Worm (Caenorhabditis elegans): ENCODE data around the gene xol-1.

xol-1 gene

ce11 chrX:8089266-8089909 is 48.3 kb downstream of the xol-1 start (continued):
- no peak for TF ChIP-seq elt-3 (tag; optimal IDR thresholded peaks at IDR 0.05)
- TF ChIP-seq ceh-82 (tag; optimal IDR thresholded peaks at IDR 0.05), result no peak
- TF ChIP-seq nhr-67 (tag; optimal IDR thresholded peaks at IDR 0.05), result no peak
- TF ChIP-seq nhr-28 (tag; optimal IDR thresholded peaks at IDR 0.05), result no peak
- TF ChIP-seq fkh-10 (GFP tag; optimal IDR thresholded peaks at IDR 0.05), result no peak
- TF ChIP-seq jun-1 (tag; optimal IDR thresholded peaks at IDR 0.05), result peak; percentile 11
- no peak for TF ChIP-seq egl-5 (tag; optimal IDR thresholded peaks at IDR 0.05)
- no peak for TF ChIP-seq R02D3.7 (tag; optimal IDR thresholded peaks at IDR 0.05)
- no peak for TF ChIP-seq aly-2 (tag; optimal IDR thresholded peaks at IDR 0.05)
- no peak for TF ChIP-seq nfya-1 (tag; optimal IDR thresholded peaks at IDR 0.05; ENCODE audit: insufficient read depth)

ce11 chrX:8089916-8090315 is 48.8 kb downstream of the xol-1 start:
- TF ChIP-seq nfya-1 (tag; optimal IDR thresholded peaks at IDR 0.05; ENCODE audit: insufficient read depth), result peak; percentile 12
- TF ChIP-seq hmg-11 (tag; optimal IDR thresholded peaks at IDR 0.05), result no peak
- no peak for TF ChIP-seq eor-1 (tag; optimal IDR thresholded peaks at IDR 0.05)
- no peak for TF ChIP-seq lin-39 (tag; optimal IDR thresholded peaks at IDR 0.05)
- peak; percentile 31 for TF ChIP-seq fkh-10 (GFP tag; optimal IDR thresholded peaks at IDR 0.05)
- TF ChIP-seq mml-1 (tag; optimal IDR thresholded peaks at IDR 0.05), result no peak
- TF ChIP-seq nhr-77 (tag; optimal IDR thresholded peaks at IDR 0.05), result no peak
- peak; percentile 30 for TF ChIP-seq elt-2 (tag; optimal IDR thresholded peaks at IDR 0.05)
- TF ChIP-seq nhr-67 (tag; optimal IDR thresholded peaks at IDR 0.05), result no peak
- TF ChIP-seq fkh-2 (tag; optimal IDR thresholded peaks at IDR 0.05), result no peak
- TF ChIP-seq elt-1 (tag; optimal IDR thresholded peaks at IDR 0.05), result no peak
- no peak for TF ChIP-seq zag-1 (tag; optimal IDR thresholded peaks at IDR 0.05)
- TF ChIP-seq ceh-82 (tag; optimal IDR thresholded peaks at IDR 0.05), result no peak
- TF ChIP-seq ztf-11 (tag; optimal IDR thresholded peaks at IDR 0.05), result no peak
- no peak for TF ChIP-seq daf-12 (tag; optimal IDR thresholded peaks at IDR 0.05)
- no peak for TF ChIP-seq ztf-4 (tag; optimal IDR thresholded peaks at IDR 0.05)
- peak; percentile 77 for TF ChIP-seq nhr-11 (tag; optimal IDR thresholded peaks at IDR 0.05)
- no peak for TF ChIP-seq pha-4 (tag; optimal IDR thresholded peaks at IDR 0.05)
- no peak for TF ChIP-seq ceh-9 (tag; optimal IDR thresholded peaks at IDR 0.05)
- no peak for TF ChIP-seq nhr-237 (tag; optimal IDR thresholded peaks at IDR 0.05)
- TF ChIP-seq skn-1 (tag; optimal IDR thresholded peaks at IDR 0.05), result no peak
- no peak for TF ChIP-seq unc-62 (GFP tag; optimal IDR thresholded peaks at IDR 0.05)
- TF ChIP-seq lsy-12 (tag; optimal IDR thresholded peaks at IDR 0.05), result no peak
- peak; percentile 50 for TF ChIP-seq nhr-43 (tag; optimal IDR thresholded peaks at IDR 0.05; ENCODE audit: poor library complexity, severe bottlenecking)
- no peak for TF ChIP-seq ceh-16 (tag; optimal IDR thresholded peaks at IDR 0.05)
- no peak for TF ChIP-seq nhr-25 (tag; optimal IDR thresholded peaks at IDR 0.05)
- no peak for TF ChIP-seq pqm-1 (tag; optimal IDR thresholded peaks at IDR 0.05)
- no peak for TF ChIP-seq nhr-28 (tag; optimal IDR thresholded peaks at IDR 0.05)
- TF ChIP-seq R02D3.7 (tag; optimal IDR thresholded peaks at IDR 0.05), result no peak
- no peak for TF ChIP-seq sea-2 (GFP tag; optimal IDR thresholded peaks at IDR 0.05)

Measured in whole organism, L3 larva.